Fruit fly (Drosophila melanogaster) whole organism, wandering third instar larva: ENCODE measurements around the gene moi.

ENCODE experiments used
- Abd-B ChIP-seq: fragments of >200 bp; optimal IDR thresholded peaks from 2 replicates; lab custom pipeline; 2017; ENCODE audit warnings: missing biosample characterization, missing genetic modification characterization
- CG32264 ChIP-seq: fragments of 200-800 bp; sonication (Bioruptor generic); optimal IDR thresholded peaks from 2 replicates; lab custom pipeline; 2016; ENCODE audit warnings: missing biosample characterization, missing genetic modification characterization
- CrebA ChIP-seq: fragments of 200-800 bp; sonication (Bioruptor generic); optimal IDR thresholded peaks from 2 replicates; lab custom pipeline; 2016; ENCODE audit warnings: missing biosample characterization, mild to moderate bottlenecking, missing genetic modification characterization, borderline replicate concordance
- Rel ChIP-seq, 2 experiments: fragments of 200-800 bp; sonication (Bioruptor generic) in 1 of 2; optimal IDR thresholded peaks; 2 replicates in 1 of 2; 3 replicates in 1 of 2; lab custom pipeline; 2016 to 2019; ENCODE audit warnings: mild to moderate bottlenecking in 2 of 2, missing biosample characterization in 2 of 2, missing genetic modification characterization in 2 of 2, moderate library complexity in 1 of 2
- lola ChIP-seq: fragments of >200 bp; optimal IDR thresholded peaks from 2 replicates; lab custom pipeline; 2017; ENCODE audit warnings: missing biosample characterization, missing genetic modification characterization
- pan ChIP-seq: fragments of >200 bp; optimal IDR thresholded peaks from 2 replicates; lab custom pipeline; 2017
- usp ChIP-seq: fragments of >200 bp; optimal IDR thresholded peaks from 2 replicates; lab custom pipeline; 2017; ENCODE audit warnings: missing biosample characterization, missing genetic modification characterization
- woc ChIP-seq: sonication (Bioruptor generic); optimal IDR thresholded peaks from 2 replicates; lab custom pipeline; 2016; ENCODE audit warnings: missing biosample characterization, mild to moderate bottlenecking, missing genetic modification characterization

dm6 chr3R:18269744-18270348 lies 14.5 kb downstream of the moi start:
- TF ChIP-seq woc (GFP tag; lab: Kevin White, UChicago): no peak
- TF ChIP-seq CrebA (GFP tag; lab: Kevin White, UChicago): no peak
- no peak for TF ChIP-seq lola (GFP tag; lab: Kevin White, UChicago)
- no peak for TF ChIP-seq Abd-B (GFP tag; lab: Kevin White, UChicago)
- no peak for TF ChIP-seq CG32264 (GFP tag; lab: Kevin White, UChicago)
- no peak for TF ChIP-seq usp (GFP tag; lab: Kevin White, UChicago)
- no peak for TF ChIP-seq pan (lab: Kevin White, UChicago)
- TF ChIP-seq Rel (GFP tag; optimal IDR thresholded peaks at IDR 0.05; lab: Kevin White, UChicago): no peak
- no peak for TF ChIP-seq Rel (tag; optimal IDR thresholded peaks at IDR 0.05; lab: Kevin White, UChicago)
